Worm (Caenorhabditis elegans): ENCODE data around the gene sra-8.

- TF ChIP-seq klf-2 (GFP tag; conservative IDR thresholded peaks at IDR 0.05) (no peak), flt-1 (GFP tag; IDR thresholded peaks at IDR 0.05) (no peak), cog-1 (tag; optimal IDR thresholded peaks at IDR 0.05) (no peak), med-1 (GFP tag; optimal IDR thresholded peaks at IDR 0.05; ENCODE audit: insufficient read depth) (no peak), ref-1 (GFP tag; conservative IDR thresholded peaks at IDR 0.05) (no peak), ztf-29 (GFP tag; IDR thresholded peaks at IDR 0.05) (no peak), T22C8.4 (GFP tag; IDR thresholded peaks at IDR 0.05) (no peak)
These were observed at the start of gene sra-8 for ce11 chrII:9537429-9537828.
